Fruit fly (Drosophila melanogaster) whole organism, embryonic: ENCODE results near the gene CG4658.

Experiments
- CG10654 ChIP-seq: fragments of 200-800 bp; sonication (Bioruptor generic); optimal IDR thresholded peaks from 2 replicates; lab custom pipeline; 2016; ENCODE audit warnings: missing biosample characterization, missing genetic modification characterization
- CG34422 ChIP-seq: fragments of 200-800 bp; sonication (Bioruptor generic); IDR thresholded peaks from 3 replicates; pipeline ENCODE4 v1.3.6; 2022; ENCODE audit warnings: missing biosample characterization, missing genetic modification characterization
- Chrac-16 ChIP-seq: fragments of 200-800 bp; sonication (Bioruptor generic); optimal IDR thresholded peaks from 3 replicates; lab custom pipeline; 2016; ENCODE audit warnings: missing biosample characterization, missing genetic modification characterization
- bcd ChIP-seq: fragments of 200-800 bp; sonication (Bioruptor generic); optimal IDR thresholded peaks from 2 replicates; lab custom pipeline; 2017; ENCODE audit warnings: missing biosample characterization, mild to moderate bottlenecking, missing genetic modification characterization
- corto ChIP-seq: fragments of 200-800 bp; sonication (Bioruptor generic); optimal IDR thresholded peaks from 2 replicates; lab custom pipeline; 2016; ENCODE audit warnings: missing biosample characterization, mild to moderate bottlenecking, missing genetic modification characterization, moderate library complexity
- crc ChIP-seq: fragments of 200-800 bp; sonication (Bioruptor generic); optimal IDR thresholded peaks from 2 replicates; lab custom pipeline; 2016; ENCODE audit warnings: missing biosample characterization, missing genetic modification characterization

- no peak for TF ChIP-seq Chrac-16
- no peak for TF ChIP-seq CG10654 (GFP tag; lab: Kevin White, UChicago)
- TF ChIP-seq CG34422 (GFP tag; lab: Robert Waterston, UW): no peak
- no peak for TF ChIP-seq crc (GFP tag; lab: Kevin White, UChicago)
- TF ChIP-seq bcd (GFP tag; lab: Kevin White, UChicago): no peak
- no peak for TF ChIP-seq corto
Measured at dm6 chr2L:9933063-9933462, 23.9 kb upstream of the CG4658 start, which contains the start of gene Cpr30F.
